Worm (Caenorhabditis elegans) whole organism, L4 larva: ENCODE measurements around the gene pptr-1.
A peak's percentile ranks its signal among the peaks of the same experiment; 100 is the strongest.

Source experiments
- D1046.2 ChIP-seq: fragments of 200-800 bp; sonication (Bioruptor generic); IDR thresholded peaks from 2 replicates; pipeline ENCODE4 v1.3.6; 2022; ENCODE audit warnings: missing genetic modification characterization, missing compliant biosample characterization
- F44E2.7 ChIP-seq: fragments of 200-800 bp; sonication (Bioruptor generic); IDR thresholded peaks from 2 replicates; pipeline ENCODE4 v2.1.2; 2022; ENCODE audit warnings: missing genetic modification characterization, missing compliant biosample characterization
- F49E8.2 ChIP-seq: sonication (generic microtip); optimal IDR thresholded peaks from 2 replicates; lab custom pipeline; 2016; ENCODE audit warnings: missing compliant biosample characterization, mild to moderate bottlenecking, missing genetic modification characterization, borderline replicate concordance
- T20F7.1 ChIP-seq: fragments of 200-800 bp; sonication (Bioruptor generic); optimal IDR thresholded peaks from 2 replicates; lab custom pipeline; 2018; ENCODE audit warnings: mild to moderate bottlenecking, missing genetic modification characterization, missing compliant biosample characterization
- T26A8.4 ChIP-seq: fragments of 200-800 bp; sonication (Bioruptor generic); IDR thresholded peaks from 2 replicates; pipeline ENCODE4 v1.3.6; 2022; ENCODE audit warnings: missing genetic modification characterization, missing compliant biosample characterization
- Y48G9A.11 ChIP-seq: fragments of 200-800 bp; sonication (Bioruptor generic); IDR thresholded peaks from 2 replicates; pipeline ENCODE4 v1.3.6; 2022; ENCODE audit warnings: missing genetic modification reagents, missing genetic modification characterization, missing compliant biosample characterization
- ZK546.5 ChIP-seq, 2 experiments: sonication (generic microtip); optimal IDR thresholded peaks; 2 replicates each; lab custom pipeline; 2017; ENCODE audit warnings: missing biosample characterization in 2 of 2, missing genetic modification characterization in 2 of 2
- aha-1 ChIP-seq: fragments of 150-350 bp; peaks from one replicate; lab custom pipeline; 2014; ENCODE audit warnings: missing biosample characterization, missing genetic modification characterization
- arid-1 ChIP-seq: fragments of 200-800 bp; sonication (Bioruptor generic); conservative IDR thresholded peaks from 2 replicates; pipeline ENCODE4 v1.3.6; 2022; ENCODE audit warnings: missing genetic modification reagents, missing genetic modification characterization, missing compliant biosample characterization
- attf-4 ChIP-seq: sonication (generic microtip); optimal IDR thresholded peaks from 3 replicates; lab custom pipeline; 2017; ENCODE audit warnings: missing biosample characterization, missing genetic modification characterization
- ceh-20 ChIP-seq: fragments of 200-800 bp; sonication (Bioruptor generic); IDR thresholded peaks from 2 replicates; pipeline ENCODE4 v1.3.6; 2022; ENCODE audit warnings: missing genetic modification reagents, missing genetic modification characterization, missing compliant biosample characterization
- ceh-28 ChIP-seq: fragments of 150-350 bp; optimal IDR thresholded peaks from 2 replicates; lab custom pipeline; 2014; ENCODE audit warnings: missing biosample characterization, missing genetic modification reagents, missing genetic modification characterization
- ceh-32 ChIP-seq: sonication (generic microtip); optimal IDR thresholded peaks from 2 replicates; lab custom pipeline; 2016; ENCODE audit warnings: mild to moderate bottlenecking, missing genetic modification characterization, missing compliant biosample characterization; ENCODE audit not compliant: poor library complexity
- ceh-44 ChIP-seq: fragments of 200-800 bp; sonication (Bioruptor generic); IDR thresholded peaks from 2 replicates; pipeline ENCODE4 v1.3.6; 2022; ENCODE audit warnings: missing genetic modification reagents, missing genetic modification characterization, missing compliant biosample characterization
- ceh-62 ChIP-seq: sonication (generic microtip); optimal IDR thresholded peaks from 2 replicates; lab custom pipeline; 2017; ENCODE audit warnings: missing biosample characterization, missing genetic modification characterization
- ceh-82 ChIP-seq: sonication (generic microtip); optimal IDR thresholded peaks from 2 replicates; lab custom pipeline; 2017; ENCODE audit warnings: missing biosample characterization, missing genetic modification characterization
- daf-12 ChIP-seq: fragments of 150-350 bp; optimal IDR thresholded peaks from 2 replicates; lab custom pipeline; 2014; ENCODE audit warnings: missing biosample characterization, missing genetic modification reagents, missing genetic modification characterization
- daf-16 ChIP-seq, 3 experiments: sonication (generic microtip); optimal IDR thresholded peaks; 2 replicates each; lab custom pipeline; 2016 to 2017; ENCODE audit warnings: missing genetic modification characterization in 3 of 3, missing genetic modification reagents in 3 of 3, mild to moderate bottlenecking in 2 of 3, missing compliant biosample characterization in 2 of 3, missing biosample characterization in 1 of 3, moderate library complexity in 1 of 3
- daf-19 ChIP-seq: fragments of 200-800 bp; sonication (Bioruptor generic); conservative IDR thresholded peaks from 2 replicates; pipeline ENCODE4 v1.3.6; 2022; ENCODE audit warnings: missing genetic modification characterization, missing compliant biosample characterization
- egl-27 ChIP-seq: sonication (generic microtip); optimal IDR thresholded peaks from 3 replicates; lab custom pipeline; 2017; ENCODE audit warnings: missing biosample characterization, missing genetic modification reagents, missing genetic modification characterization
- egl-43 ChIP-seq: fragments of 200-800 bp; sonication (Bioruptor generic); IDR thresholded peaks from 2 replicates; pipeline ENCODE4 v1.3.6; 2022; ENCODE audit warnings: missing genetic modification reagents, missing genetic modification characterization, missing compliant biosample characterization
- fos-1 ChIP-seq: fragments of 150-350 bp; optimal IDR thresholded peaks from 2 replicates; lab custom pipeline; 2014; ENCODE audit warnings: missing biosample characterization, missing genetic modification characterization
- gei-8 ChIP-seq: fragments of 200-800 bp; sonication (Bioruptor generic); optimal IDR thresholded peaks from 2 replicates; lab custom pipeline; 2018; ENCODE audit warnings: mild to moderate bottlenecking, missing genetic modification characterization, missing compliant biosample characterization
- hif-1 ChIP-seq, 2 experiments: sonication (generic microtip); optimal IDR thresholded peaks; 2 replicates each; lab custom pipeline; 2016 to 2017; ENCODE audit warnings: missing compliant biosample characterization in 2 of 2, missing genetic modification characterization in 2 of 2, missing genetic modification reagents in 2 of 2, missing genotype in 2 of 2, mild to moderate bottlenecking in 1 of 2
- hlh-11 ChIP-seq: fragments of 200-800 bp; sonication (Bioruptor generic); optimal IDR thresholded peaks from 2 replicates; lab custom pipeline; 2018; ENCODE audit warnings: mild to moderate bottlenecking, missing genetic modification characterization, missing compliant biosample characterization
- hmg-1.1 ChIP-seq: fragments of 200-800 bp; sonication (Bioruptor generic); IDR thresholded peaks from 2 replicates; pipeline ENCODE4 v1.3.6; 2022; ENCODE audit warnings: missing genetic modification reagents, missing genetic modification characterization, missing compliant biosample characterization
- lin-29 ChIP-seq: fragments of 200-800 bp; sonication (Bioruptor generic); IDR thresholded peaks from 2 replicates; pipeline ENCODE4 v1.3.6; 2022; ENCODE audit warnings: missing genetic modification reagents, missing genetic modification characterization, missing compliant biosample characterization
- lin-39 ChIP-seq: fragments of 150-350 bp; optimal IDR thresholded peaks from 2 replicates; lab custom pipeline; 2014; ENCODE audit warnings: missing biosample characterization, missing genetic modification reagents, missing genetic modification characterization
- lsy-2 ChIP-seq, 2 experiments: fragments of 150-350 bp in 1 of 2; sonication (generic microtip) in 1 of 2; optimal IDR thresholded peaks; 2 replicates each; lab custom pipeline; 2014 to 2017; ENCODE audit warnings: missing biosample characterization in 2 of 2, missing genetic modification characterization in 2 of 2
- mdl-1 ChIP-seq, 2 experiments: fragments of 150-350 bp in 1 of 2; sonication (generic microtip) in 1 of 2; optimal IDR thresholded peaks; 2 replicates each; lab custom pipeline; 2014 to 2017; ENCODE audit warnings: missing biosample characterization in 2 of 2, missing genetic modification characterization in 2 of 2
- mdt-29 ChIP-seq: fragments of 200-800 bp; sonication (Bioruptor generic); IDR thresholded peaks from 2 replicates; pipeline ENCODE4 v1.3.6; 2022; ENCODE audit warnings: missing genetic modification reagents, missing genetic modification characterization, missing compliant biosample characterization
- mxl-3 ChIP-seq: fragments of 200-800 bp; sonication (Bioruptor generic); optimal IDR thresholded peaks from 2 replicates; lab custom pipeline; 2018; ENCODE audit warnings: mild to moderate bottlenecking, missing genetic modification characterization, missing compliant biosample characterization
- nhr-102 ChIP-seq: sonication (generic microtip); optimal IDR thresholded peaks from 2 replicates; lab custom pipeline; 2016; ENCODE audit warnings: mild to moderate bottlenecking, missing genetic modification characterization, moderate library complexity, missing compliant biosample characterization
- nhr-111 ChIP-seq: fragments of 200-800 bp; sonication (Bioruptor generic); optimal IDR thresholded peaks from 2 replicates; lab custom pipeline; 2018; ENCODE audit warnings: mild to moderate bottlenecking, missing genetic modification characterization, missing compliant biosample characterization
- nhr-25 ChIP-seq: sonication (generic microtip); optimal IDR thresholded peaks from 2 replicates; lab custom pipeline; 2017; ENCODE audit warnings: missing genetic modification characterization, mild to moderate bottlenecking, missing compliant biosample characterization, antibody characterized with exemption, moderate library complexity, borderline replicate concordance; ENCODE audit not compliant: insufficient read depth
- nhr-41 ChIP-seq: fragments of 200-800 bp; sonication (Bioruptor generic); IDR thresholded peaks from 2 replicates; pipeline ENCODE4 v1.3.6; 2022; ENCODE audit warnings: missing genetic modification reagents, missing genetic modification characterization, missing compliant biosample characterization
- nhr-48 ChIP-seq: sonication (generic microtip); optimal IDR thresholded peaks from 2 replicates; lab custom pipeline; 2016; ENCODE audit warnings: mild to moderate bottlenecking, missing genetic modification characterization, missing compliant biosample characterization
- nhr-77 ChIP-seq: fragments of 150-350 bp; optimal IDR thresholded peaks from 2 replicates; lab custom pipeline; 2014; ENCODE audit warnings: missing biosample characterization, missing genetic modification characterization
- php-3 ChIP-seq: fragments of 200-800 bp; sonication (Bioruptor generic); IDR thresholded peaks from 2 replicates; pipeline ENCODE4 v1.3.6; 2022; ENCODE audit warnings: missing genetic modification reagents, missing genetic modification characterization, missing compliant biosample characterization
- pqm-1 ChIP-seq: sonication (generic microtip); optimal IDR thresholded peaks from 2 replicates; lab custom pipeline; 2017; ENCODE audit warnings: missing biosample characterization, missing genetic modification characterization
- set-16 ChIP-seq: fragments of 200-800 bp; sonication (Bioruptor generic); IDR thresholded peaks from 2 replicates; pipeline ENCODE4 v1.3.6; 2022; ENCODE audit warnings: missing genetic modification reagents, missing genetic modification characterization, missing compliant biosample characterization
- snpc-4 ChIP-seq: fragments of 150-350 bp; optimal IDR thresholded peaks from 2 replicates; lab custom pipeline; 2014; ENCODE audit warnings: missing biosample characterization, missing genetic modification characterization
- spr-1 ChIP-seq: sonication (generic microtip); optimal IDR thresholded peaks from 2 replicates; lab custom pipeline; 2016; ENCODE audit warnings: mild to moderate bottlenecking, missing genetic modification characterization, missing compliant biosample characterization
- tra-1 ChIP-seq: fragments of 200-800 bp; sonication (Bioruptor generic); IDR thresholded peaks from 2 replicates; pipeline ENCODE4 v1.3.6; 2022; ENCODE audit warnings: missing genetic modification reagents, missing genetic modification characterization, missing compliant biosample characterization
- unc-39 ChIP-seq: sonication (generic microtip); optimal IDR thresholded peaks from 2 replicates; lab custom pipeline; 2017; ENCODE audit warnings: missing biosample characterization, missing genetic modification characterization
- unc-62 ChIP-seq, 3 experiments: fragments of 150-350 bp in 1 of 3; sonication (generic microtip); optimal IDR thresholded peaks in 2 of 3; peaks in 1 of 3; 1 replicate in 1 of 3; 2 replicates in 2 of 3; lab custom pipeline; 2014 to 2017; ENCODE audit warnings: missing biosample characterization in 3 of 3, missing genetic modification characterization in 3 of 3, missing genetic modification reagents in 3 of 3, missing genotype in 1 of 3
- zag-1 ChIP-seq: fragments of 150-350 bp; optimal IDR thresholded peaks from 2 replicates; lab custom pipeline; 2014; ENCODE audit warnings: missing biosample characterization, missing genetic modification characterization
- zip-2 ChIP-seq: fragments of 150-350 bp; optimal IDR thresholded peaks from 2 replicates; lab custom pipeline; 2014; ENCODE audit warnings: missing biosample characterization, missing genetic modification characterization
- ztf-11 ChIP-seq: fragments of 150-350 bp; optimal IDR thresholded peaks from 2 replicates; lab custom pipeline; 2014; ENCODE audit warnings: missing biosample characterization, missing genetic modification characterization
- ztf-7 ChIP-seq: fragments of 150-350 bp; optimal IDR thresholded peaks from 2 replicates; lab custom pipeline; 2014; ENCODE audit warnings: missing biosample characterization, missing genetic modification characterization

The pptr-1 gene

DNA sequence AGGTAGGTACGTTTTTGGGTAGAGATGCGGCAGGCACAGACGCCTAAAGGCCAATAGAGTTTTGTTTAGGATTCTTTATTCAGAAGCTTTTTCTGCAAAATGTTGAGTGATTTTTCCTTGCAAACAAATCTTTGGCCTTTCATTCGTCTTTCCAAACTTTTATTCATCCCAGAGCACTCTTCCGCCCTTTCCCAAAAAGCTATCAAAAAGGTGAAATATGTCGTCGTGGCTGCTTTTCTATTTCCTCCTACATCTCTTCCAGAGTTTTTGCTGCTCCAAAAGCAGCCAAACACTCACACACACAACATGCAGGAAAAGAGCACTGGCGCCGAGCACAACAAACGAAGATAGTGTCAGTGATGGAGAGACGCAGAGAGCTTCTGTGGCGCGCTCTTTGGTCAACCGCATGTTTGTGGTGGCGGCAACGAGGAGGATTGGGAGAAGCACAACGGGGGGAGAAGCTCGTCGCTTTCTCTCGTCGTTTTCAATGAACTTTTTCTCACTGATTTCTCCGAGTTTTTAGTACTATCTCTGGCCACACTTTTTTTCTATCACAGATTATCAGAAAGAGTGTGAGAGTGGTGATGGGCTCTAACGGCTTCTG, 6.4 kb upstream of the pptr-1 start (continued):
- TF ChIP-seq nhr-77 (tag; lab: Kevin White, UChicago) (peak; percentile 23), zag-1 (tag; lab: Kevin White, UChicago) (no peak), ceh-32 (no peak), nhr-25 (no peak), ceh-82 (tag; lab: Kevin White, UChicago) (no peak), lin-29 (GFP tag; lab: Robert Waterston, UW) (no peak), set-16 (GFP tag; lab: Robert Waterston, UW) (peak; percentile 50), hif-1 (tag; optimal IDR thresholded peaks at IDR 0.05; lab: Kevin White, UChicago) (peak in 1 of 2 experiments; percentile 39), mxl-3 (GFP tag; lab: Kevin White, UChicago) (peak; percentile 84), T26A8.4 (GFP tag; lab: Robert Waterston, UW) (0 out of 2 replicates have a peak, but pooled peaks have one; percentile 13), zip-2 (tag; lab: Kevin White, UChicago) (no peak), egl-27 (tag; lab: Kevin White, UChicago) (no peak), gei-8 (GFP tag; lab: Kevin White, UChicago) (no peak), attf-4 (tag; lab: Kevin White, UChicago) (no peak), unc-39 (tag; lab: Kevin White, UChicago) (no peak), daf-19 (GFP tag; lab: Robert Waterston, UW) (no peak), ceh-62 (tag; lab: Kevin White, UChicago) (no peak), nhr-41 (GFP tag; lab: Robert Waterston, UW) (no peak), hlh-11 (tag; lab: Kevin White, UChicago) (peak; percentile 87), ceh-44 (GFP tag; lab: Robert Waterston, UW) (no peak), ztf-11 (tag; lab: Kevin White, UChicago) (no peak), daf-12 (no peak), T20F7.1 (GFP tag; lab: Kevin White, UChicago) (no peak), daf-16 (GFP tag; optimal IDR thresholded peaks at IDR 0.05; lab: Kevin White, UChicago) (peak in 1 of 2 experiments; percentile 45), daf-16 (tag; optimal IDR thresholded peaks at IDR 0.05; lab: Kevin White, UChicago) (peak; percentile 87), egl-43 (GFP tag; lab: Robert Waterston, UW) (no peak), aha-1 (peak; percentile 95), pqm-1 (tag; lab: Kevin White, UChicago) (peak; percentile 42), mdl-1 (tag; optimal IDR thresholded peaks at IDR 0.05; lab: Kevin White, UChicago) (peak; percentile 9 to 75), snpc-4 (tag; lab: Kevin White, UChicago) (no peak), fos-1 (tag; lab: Kevin White, UChicago) (no peak), ceh-28 (no peak), unc-62 (GFP tag; optimal IDR thresholded peaks at IDR 0.05 in 1 of 2; lab: Kevin White, UChicago) (peak in 1 of 2 experiments; percentile 99), unc-62 (tag; optimal IDR thresholded peaks at IDR 0.05; lab: Kevin White, UChicago) (no peak), ZK546.5 (tag; optimal IDR thresholded peaks at IDR 0.05; lab: Kevin White, UChicago) (no peak), ztf-7 (no peak), nhr-48 (peak; percentile 19), php-3 (GFP tag; lab: Robert Waterston, UW) (no peak), D1046.2 (no peak), nhr-111 (GFP tag; lab: Kevin White, UChicago) (no peak), mdt-29 (no peak), arid-1 (GFP tag; lab: Robert Waterston, UW) (no peak), tra-1 (GFP tag; lab: Robert Waterston, UW) (no peak), F49E8.2 (tag; lab: Kevin White, UChicago) (no peak), nhr-102 (tag; lab: Kevin White, UChicago) (peak; percentile 5), lin-39 (tag; lab: Kevin White, UChicago) (no peak), spr-1 (tag; lab: Kevin White, UChicago) (no peak), hmg-1.1 (peak; percentile 77), F44E2.7 (GFP tag; lab: Robert Waterston, UW) (no peak), Y48G9A.11 (GFP tag; lab: Robert Waterston, UW) (no peak), lsy-2 (tag; optimal IDR thresholded peaks at IDR 0.05; lab: Kevin White, UChicago) (peak in 1 of 2 experiments; percentile 35), ceh-20 (peak; percentile 33; the same call in 1 of the 2 replicates)
